Fruit fly (Drosophila melanogaster): ENCODE results near the gene GckIII.
A peak's percentile ranks its signal among the peaks of the same experiment; 100 is the strongest.

GckIII gene

dm6 chr3R:17053415-17054177 is 31.7 kb upstream of the GckIII start, which contains the start of gene Dad (continued):
- no peak for TF ChIP-seq CG31388 (GFP tag; optimal IDR thresholded peaks at IDR 0.05)
- TF ChIP-seq so (GFP tag; IDR thresholded peaks at IDR 0.05) = 0 out of 3 replicates have a peak, but pooled peaks have one; percentile 13
- TF ChIP-seq CG18764 (GFP tag; optimal IDR thresholded peaks at IDR 0.05) = no peak
- TF ChIP-seq tna (GFP tag; IDR thresholded peaks at IDR 0.05; ENCODE audit: partially characterized antibody) = no peak
- TF ChIP-seq lola (GFP tag; optimal IDR thresholded peaks at IDR 0.05) = no peak
- no peak for TF ChIP-seq z (GFP tag; IDR thresholded peaks at IDR 0.05)
- TF ChIP-seq Sry-δ (GFP tag; optimal IDR thresholded peaks at IDR 0.05) = no peak
- TF ChIP-seq B-H2 (GFP tag; optimal IDR thresholded peaks at IDR 0.05) = peak; percentile 45
- TF ChIP-seq cas (GFP tag; IDR thresholded peaks at IDR 0.05) = no peak
- no peak for TF ChIP-seq CG5180 (GFP tag; optimal IDR thresholded peaks at IDR 0.05)
- TF ChIP-seq CG31224 (GFP tag; IDR thresholded peaks at IDR 0.05) = no peak
- no peak for TF ChIP-seq CG8290 (GFP tag; optimal IDR thresholded peaks at IDR 0.05)
- peak in 1 of 2 experiments; percentile 80 for TF ChIP-seq CG8290 (tag; optimal IDR thresholded peaks at IDR 0.05)
- TF ChIP-seq CG4617 (GFP tag; optimal IDR thresholded peaks at IDR 0.05; ENCODE audit: borderline replicate concordance) = no peak
- TF ChIP-seq slp2 (GFP tag; optimal IDR thresholded peaks at IDR 0.05) = no peak
- TF ChIP-seq Adf1 (GFP tag; IDR thresholded peaks at IDR 0.05) = peak; percentile 9; the same call in 1 of the 2 replicates
- TF ChIP-seq wdn (GFP tag; IDR thresholded peaks at IDR 0.05) = no peak
- no peak for TF ChIP-seq run (tag; optimal IDR thresholded peaks at IDR 0.05)
- TF ChIP-seq CG17385 (GFP tag; optimal IDR thresholded peaks at IDR 0.05) = peak; percentile 32
- TF ChIP-seq corto (GFP tag; optimal IDR thresholded peaks at IDR 0.05) = peak; percentile 76
- no peak; the same call in 1 of the 2 replicates for TF ChIP-seq ato (GFP tag; IDR thresholded peaks at IDR 0.05; ENCODE audit: partially characterized antibody)
- no peak for TF ChIP-seq Ravus (GFP tag; IDR thresholded peaks at IDR 0.05)
- no peak for TF ChIP-seq knrl (GFP tag; IDR thresholded peaks at IDR 0.05; ENCODE audit: partially characterized antibody)
- TF ChIP-seq row (GFP tag; IDR thresholded peaks at IDR 0.05) = no peak
- no peak for TF ChIP-seq dm (GFP tag; optimal IDR thresholded peaks at IDR 0.05)
- peak; percentile 7 for TF ChIP-seq sd (tag; optimal IDR thresholded peaks at IDR 0.05)
- no peak for TF ChIP-seq Hey (tag; optimal IDR thresholded peaks at IDR 0.05)
- TF ChIP-seq CG10959 (GFP tag; IDR thresholded peaks at IDR 0.05) = no peak
- TF ChIP-seq CG4404 (GFP tag; IDR thresholded peaks at IDR 0.05) = no peak
- TF ChIP-seq CG1233 (GFP tag; optimal IDR thresholded peaks at IDR 0.05) = no peak
- TF ChIP-seq sna (GFP tag; IDR thresholded peaks at IDR 0.05; ENCODE audit: partially characterized antibody) = 0 out of 2 replicates have a peak, but pooled peaks have one; percentile 24
- TF ChIP-seq CG17328 (GFP tag; IDR thresholded peaks at IDR 0.05) = no peak
- TF ChIP-seq Chrac-16 (GFP tag; optimal IDR thresholded peaks at IDR 0.05) = no peak
- peak; percentile 69 for TF ChIP-seq nom (GFP tag; optimal IDR thresholded peaks at IDR 0.05)
- TF ChIP-seq Dek (tag; optimal IDR thresholded peaks at IDR 0.05) = peak; percentile 31
- peak; percentile 31 for TF ChIP-seq wek (GFP tag; optimal IDR thresholded peaks at IDR 0.05)
- no peak for TF ChIP-seq CG8944 (GFP tag; optimal IDR thresholded peaks at IDR 0.05)
- TF ChIP-seq HLH54F (GFP tag; optimal IDR thresholded peaks at IDR 0.05) = no peak
- TF ChIP-seq Bteb2 (GFP tag; optimal IDR thresholded peaks at IDR 0.05) = no peak
- TF ChIP-seq CG42726 (GFP tag; IDR thresholded peaks at IDR 0.05; ENCODE audit: partially characterized antibody) = no peak
- peak in 1 of 2 experiments; percentile 65 for TF ChIP-seq Eip74EF (GFP tag; optimal IDR thresholded peaks at IDR 0.05)
- TF ChIP-seq Atf3 (GFP tag; optimal IDR thresholded peaks at IDR 0.05) = no peak
- no peak for TF ChIP-seq Abd-B (GFP tag; optimal IDR thresholded peaks at IDR 0.05)
- no peak for TF ChIP-seq CG7271 (tag; optimal IDR thresholded peaks at IDR 0.05)
- TF ChIP-seq unpg (GFP tag; optimal IDR thresholded peaks at IDR 0.05) = peak; percentile 32
- no peak for TF ChIP-seq ERR (GFP tag; optimal IDR thresholded peaks at IDR 0.05)
- TF ChIP-seq eve (GFP tag; optimal IDR thresholded peaks at IDR 0.05) = peak in 1 of 2 experiments; percentile 86
- no peak for TF ChIP-seq Dfd (GFP tag; optimal IDR thresholded peaks at IDR 0.05)
- peak; percentile 24 for TF ChIP-seq CG15514 (GFP tag; optimal IDR thresholded peaks at IDR 0.05)
